Fruit fly (Drosophila melanogaster) whole organism, embryonic: ENCODE data around the gene CG6709.

Source experiments
- Atf6 ChIP-seq: fragments of 200-800 bp; sonication (Bioruptor generic); IDR thresholded peaks from 2 replicates; pipeline ENCODE4 v1.3.6; 2022; ENCODE audit warnings: missing biosample characterization, missing genetic modification characterization
- CG12219 ChIP-seq: fragments of 200-800 bp; sonication (Bioruptor generic); optimal IDR thresholded peaks from 3 replicates; lab custom pipeline; 2018; ENCODE audit warnings: missing biosample characterization, mild to moderate bottlenecking, missing genetic modification characterization
- CG13894 ChIP-seq: fragments of 200-800 bp; sonication (Bioruptor generic); optimal IDR thresholded peaks from 3 replicates; lab custom pipeline; 2018; ENCODE audit warnings: missing biosample characterization, mild to moderate bottlenecking, missing genetic modification characterization, moderate library complexity
- CG14441 ChIP-seq: fragments of 200-800 bp; sonication (Bioruptor generic); IDR thresholded peaks from 2 replicates; pipeline ENCODE4 v1.3.6; 2022; ENCODE audit warnings: missing biosample characterization, missing genetic modification characterization
- CG14667 ChIP-seq: fragments of 200-800 bp; sonication (Bioruptor generic); IDR thresholded peaks from 2 replicates; pipeline ENCODE4 v1.3.6; 2022; ENCODE audit warnings: missing biosample characterization, missing genetic modification characterization
- CG14710 ChIP-seq: fragments of 200-800 bp; sonication (Bioruptor generic); optimal IDR thresholded peaks from 3 replicates; lab custom pipeline; 2019; ENCODE audit warnings: missing biosample characterization, mild to moderate bottlenecking, missing genetic modification characterization, moderate library complexity
- CG15479 ChIP-seq: fragments of 200-800 bp; sonication (Bioruptor generic); optimal IDR thresholded peaks from 3 replicates; lab custom pipeline; 2019; ENCODE audit warnings: missing biosample characterization, mild to moderate bottlenecking, missing genetic modification characterization, moderate library complexity
- CG1647 ChIP-seq: fragments of 200-800 bp; sonication (Bioruptor generic); optimal IDR thresholded peaks from 3 replicates; lab custom pipeline; 2016; ENCODE audit warnings: missing biosample characterization, missing genetic modification characterization
- CG16779 ChIP-seq: fragments of 200-800 bp; sonication (Bioruptor generic); IDR thresholded peaks from 2 replicates; pipeline ENCODE4 v1.3.6; 2022; ENCODE audit warnings: missing biosample characterization, missing genetic modification characterization
- CG17385 ChIP-seq: fragments of 200-800 bp; sonication (Bioruptor generic); optimal IDR thresholded peaks from 3 replicates; lab custom pipeline; 2018; ENCODE audit warnings: missing biosample characterization, mild to moderate bottlenecking, missing genetic modification characterization
- CG17612 ChIP-seq: fragments of 200-800 bp; sonication (Bioruptor generic); IDR thresholded peaks from 2 replicates; pipeline ENCODE4 v1.3.6; 2022; ENCODE audit warnings: missing biosample characterization, missing genetic modification characterization
- CG1832 ChIP-seq: fragments of 200-800 bp; sonication (Bioruptor generic); optimal IDR thresholded peaks from 2 replicates; lab custom pipeline; 2017; ENCODE audit warnings: missing biosample characterization, mild to moderate bottlenecking, missing genetic modification characterization, inconsistent platforms
- CG4617 ChIP-seq: fragments of 200-800 bp; sonication (Bioruptor generic); optimal IDR thresholded peaks from 3 replicates; lab custom pipeline; 2016; ENCODE audit warnings: missing biosample characterization, missing genetic modification characterization, borderline replicate concordance
- CG6813 ChIP-seq: fragments of 200-800 bp; sonication (Bioruptor generic); optimal IDR thresholded peaks from 2 replicates; lab custom pipeline; 2017; ENCODE audit warnings: missing biosample characterization, missing genetic modification characterization, mild to moderate bottlenecking, moderate library complexity, missing genetic modification reagents
- CG7556 ChIP-seq: fragments of 200-800 bp; sonication (Bioruptor generic); optimal IDR thresholded peaks from 2 replicates; lab custom pipeline; 2017; ENCODE audit warnings: missing biosample characterization, mild to moderate bottlenecking, missing genetic modification characterization
- CG8290 ChIP-seq, 3 experiments: fragments of 200-800 bp; sonication (Bioruptor generic); optimal IDR thresholded peaks; 2 replicates each; lab custom pipeline; 2016 to 2019; ENCODE audit warnings: missing biosample characterization in 3 of 3, missing genetic modification characterization in 3 of 3, mild to moderate bottlenecking in 2 of 3, moderate library complexity in 1 of 3
- CG8924 ChIP-seq: fragments of 200-800 bp; optimal IDR thresholded peaks from 3 replicates; lab custom pipeline; 2019; ENCODE audit warnings: missing biosample characterization, mild to moderate bottlenecking, missing genetic modification characterization, moderate library complexity
- CG9876 ChIP-seq: fragments of 200-800 bp; sonication (Bioruptor generic); optimal IDR thresholded peaks from 2 replicates; lab custom pipeline; 2016; ENCODE audit warnings: missing biosample characterization, missing genetic modification characterization
- Fer1 ChIP-seq: fragments of 200-800 bp; sonication (Bioruptor generic); optimal IDR thresholded peaks from 2 replicates; lab custom pipeline; 2017; ENCODE audit warnings: missing biosample characterization, mild to moderate bottlenecking, missing genetic modification characterization
- HLH4C ChIP-seq: fragments of 200-800 bp; sonication (Bioruptor generic); IDR thresholded peaks from 3 replicates; pipeline ENCODE4 v1.3.6; 2022; ENCODE audit warnings: missing biosample characterization, missing genetic modification characterization; ENCODE audit not compliant: partially characterized antibody
- HmgD ChIP-seq: fragments of 200-800 bp; sonication (Bioruptor generic); optimal IDR thresholded peaks from 3 replicates; lab custom pipeline; 2016; ENCODE audit warnings: missing biosample characterization, missing genetic modification characterization
- Lim3 ChIP-seq: fragments of 200-800 bp; sonication (Bioruptor generic); IDR thresholded peaks from 2 replicates; pipeline ENCODE4 v1.3.6; 2022; ENCODE audit warnings: missing biosample characterization, missing genetic modification characterization
- Ravus ChIP-seq: fragments of 200-800 bp; sonication (Bioruptor generic); IDR thresholded peaks from 2 replicates; pipeline ENCODE4 v1.3.6; 2022; ENCODE audit warnings: missing biosample characterization, missing genetic modification characterization
- Rx ChIP-seq: fragments of 200-800 bp; sonication (Bioruptor generic); IDR thresholded peaks from 2 replicates; pipeline ENCODE4 v1.3.6; 2022; ENCODE audit warnings: missing biosample characterization, missing genetic modification characterization
- Spps ChIP-seq: fragments of 200-800 bp; sonication (Bioruptor generic); optimal IDR thresholded peaks from 2 replicates; lab custom pipeline; 2018; ENCODE audit warnings: missing biosample characterization, mild to moderate bottlenecking, missing genetic modification characterization
- Trl ChIP-seq, 3 experiments: fragments of >200 bp in 2 of 3; fragments of 200-800 bp in 1 of 3; sonication (Bioruptor generic) in 1 of 3; optimal IDR thresholded peaks; 2 replicates in 1 of 3; 3 replicates in 2 of 3; lab custom pipeline; 2016 to 2017; ENCODE audit warnings: missing biosample characterization in 1 of 3, missing genetic modification characterization in 1 of 3
- Vsx1 ChIP-seq: fragments of 200-800 bp; sonication (Bioruptor generic); optimal IDR thresholded peaks from 2 replicates; lab custom pipeline; 2017; ENCODE audit warnings: missing biosample characterization, mild to moderate bottlenecking, missing genetic modification characterization, missing genetic modification reagents
- YL-1 ChIP-seq: fragments of 200-800 bp; sonication (Bioruptor generic); optimal IDR thresholded peaks from 3 replicates; lab custom pipeline; 2017; ENCODE audit warnings: missing biosample characterization, mild to moderate bottlenecking, missing genetic modification characterization
- ab ChIP-seq: fragments of 200-800 bp; sonication (Bioruptor generic); optimal IDR thresholded peaks from 2 replicates; lab custom pipeline; 2016; ENCODE audit warnings: missing biosample characterization, missing genetic modification characterization
- cg ChIP-seq: fragments of 200-800 bp; sonication (Bioruptor generic); optimal IDR thresholded peaks from 3 replicates; lab custom pipeline; 2019; ENCODE audit warnings: missing biosample characterization, mild to moderate bottlenecking, missing genetic modification characterization, moderate library complexity
- chif ChIP-seq, 2 experiments: fragments of 200-800 bp; sonication (Bioruptor generic); optimal IDR thresholded peaks; 3 replicates each; lab custom pipeline; 2016; ENCODE audit warnings: missing biosample characterization in 2 of 2, missing genetic modification characterization in 2 of 2
- chn ChIP-seq: fragments of 200-800 bp; sonication (Bioruptor generic); optimal IDR thresholded peaks from 2 replicates; lab custom pipeline; 2016; ENCODE audit warnings: missing biosample characterization, missing genetic modification characterization
- crc ChIP-seq: fragments of 200-800 bp; sonication (Bioruptor generic); optimal IDR thresholded peaks from 2 replicates; lab custom pipeline; 2016; ENCODE audit warnings: missing biosample characterization, missing genetic modification characterization
- en ChIP-seq: fragments of 200-800 bp; sonication (Bioruptor generic); optimal IDR thresholded peaks from 2 replicates; lab custom pipeline; 2016; ENCODE audit warnings: missing biosample characterization, missing genetic modification characterization
- eve ChIP-seq, 2 experiments: fragments of >200 bp; optimal IDR thresholded peaks; 2 replicates each; lab custom pipeline; 2017; ENCODE audit warnings: missing biosample characterization in 2 of 2, missing genetic modification characterization in 2 of 2
- gcm ChIP-seq: fragments of 200-800 bp; sonication (Bioruptor generic); optimal IDR thresholded peaks from 2 replicates; lab custom pipeline; 2019; ENCODE audit warnings: missing biosample characterization, mild to moderate bottlenecking, missing genetic modification characterization, moderate library complexity
- gem ChIP-seq: fragments of 200-800 bp; sonication (Bioruptor generic); optimal IDR thresholded peaks from 2 replicates; lab custom pipeline; 2019; ENCODE audit warnings: missing biosample characterization, mild to moderate bottlenecking, missing genetic modification characterization, moderate library complexity
- mirr ChIP-seq: fragments of 200-800 bp; sonication (Bioruptor generic); optimal IDR thresholded peaks from 3 replicates; lab custom pipeline; 2018; ENCODE audit warnings: missing biosample characterization, mild to moderate bottlenecking, missing genetic modification characterization
- nau ChIP-seq: fragments of 200-800 bp; sonication (Bioruptor generic); optimal IDR thresholded peaks from 3 replicates; lab custom pipeline; 2017; ENCODE audit warnings: missing biosample characterization, mild to moderate bottlenecking, missing genetic modification characterization, missing genetic modification reagents
- oc ChIP-seq: fragments of 200-800 bp; sonication (Bioruptor generic); optimal IDR thresholded peaks from 2 replicates; lab custom pipeline; 2018; ENCODE audit warnings: missing biosample characterization, mild to moderate bottlenecking, missing genetic modification characterization, moderate library complexity
- org-1 ChIP-seq: fragments of 200-800 bp; sonication (Bioruptor generic); optimal IDR thresholded peaks from 2 replicates; lab custom pipeline; 2017; ENCODE audit warnings: missing biosample characterization, missing genetic modification characterization
- prd ChIP-seq, 3 experiments: fragments of >200 bp in 2 of 3; fragments of 200-800 bp in 1 of 3; sonication (Bioruptor generic) in 1 of 3; optimal IDR thresholded peaks in 2 of 3; IDR thresholded peaks in 1 of 3; 2 replicates in 2 of 3; 3 replicates in 1 of 3; pipeline versions ENCODE4 v1.3.6 to Lab custom; 2017 to 2022; ENCODE audit warnings: missing biosample characterization in 1 of 3, missing genetic modification characterization in 1 of 3
- ranshi ChIP-seq: fragments of 200-800 bp; sonication (Bioruptor generic); IDR thresholded peaks from 2 replicates; pipeline ENCODE4 v1.3.6; 2022; ENCODE audit warnings: missing biosample characterization, missing genetic modification characterization
- row ChIP-seq: fragments of 200-800 bp; sonication (Bioruptor generic); IDR thresholded peaks from 3 replicates; pipeline ENCODE4 v1.3.6; 2022; ENCODE audit warnings: missing biosample characterization, missing genetic modification characterization
- sd ChIP-seq: fragments of 200-800 bp; sonication (Bioruptor generic); optimal IDR thresholded peaks from 3 replicates; lab custom pipeline; 2018; ENCODE audit warnings: missing biosample characterization, mild to moderate bottlenecking, missing genetic modification characterization, moderate library complexity
- sim ChIP-seq: fragments of 200-800 bp; sonication (Bioruptor generic); IDR thresholded peaks from 2 replicates; pipeline ENCODE4 v1.3.6; 2022; ENCODE audit warnings: missing biosample characterization, missing genetic modification characterization
- trem ChIP-seq: fragments of 200-800 bp; optimal IDR thresholded peaks from 3 replicates; lab custom pipeline; 2019; ENCODE audit warnings: missing biosample characterization, mild to moderate bottlenecking, missing genetic modification characterization, moderate library complexity
- wdn ChIP-seq: fragments of 200-800 bp; sonication (Bioruptor generic); IDR thresholded peaks from 2 replicates; pipeline ENCODE4 v1.3.6; 2022; ENCODE audit warnings: missing biosample characterization, missing genetic modification characterization
- zf30C ChIP-seq: fragments of 200-800 bp; sonication (Bioruptor generic); optimal IDR thresholded peaks from 3 replicates; lab custom pipeline; 2018; ENCODE audit warnings: missing biosample characterization, mild to moderate bottlenecking, missing genetic modification characterization

The CG6709 gene

DNA sequence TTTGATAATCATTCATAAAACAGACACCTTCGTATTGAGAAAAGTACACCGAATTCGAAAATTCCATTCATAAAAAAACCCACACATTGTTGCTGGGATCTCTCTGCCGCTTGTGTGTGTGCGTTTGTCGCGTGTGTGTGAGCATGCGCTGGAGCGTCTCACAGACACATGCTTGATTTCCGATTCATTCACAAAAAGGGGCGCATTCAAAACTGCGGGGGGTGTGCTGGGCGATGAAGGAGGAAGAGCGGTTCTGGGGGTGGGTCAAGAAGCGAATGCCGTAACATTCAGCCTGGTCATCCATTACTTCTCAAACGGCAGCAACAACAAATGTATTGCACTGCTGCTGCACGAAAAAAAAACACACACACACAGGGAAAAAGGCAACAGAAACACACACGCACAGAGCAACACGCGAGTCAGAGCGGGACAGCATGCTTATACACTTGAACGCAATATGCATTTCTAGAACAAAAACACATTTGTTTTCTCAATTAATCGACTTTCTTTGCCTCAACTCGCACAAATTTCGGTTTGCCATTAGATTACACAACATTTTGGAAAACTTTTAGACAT is 40.6 kb downstream of the CG6709 start (continued):
- no peak for TF ChIP-seq CG8290 (GFP tag; optimal IDR thresholded peaks at IDR 0.05; lab: Kevin White, UChicago)
- TF ChIP-seq CG8290 (tag; optimal IDR thresholded peaks at IDR 0.05; lab: Kevin White, UChicago), result peak in 1 of 2 experiments; percentile 48
- TF ChIP-seq gcm (GFP tag; lab: Kevin White, UChicago), result no peak
- TF ChIP-seq sd (tag; lab: Kevin White, UChicago), result peak; percentile 72
- no peak for TF ChIP-seq CG14667 (GFP tag; lab: Robert Waterston, UW)
- no peak for TF ChIP-seq HmgD (GFP tag; lab: Kevin White, UChicago)
- no peak for TF ChIP-seq sim
- no peak for TF ChIP-seq Ravus (GFP tag; lab: Robert Waterston, UW)
- TF ChIP-seq CG13894 (tag; lab: Kevin White, UChicago), result no peak
- no peak; the same call in 2 of the 3 replicates for TF ChIP-seq HLH4C (GFP tag; lab: Robert Waterston, UW)
- no peak for TF ChIP-seq Vsx1 (GFP tag; lab: Kevin White, UChicago)
- TF ChIP-seq chn (GFP tag; lab: Kevin White, UChicago), result peak; percentile 67
- no peak for TF ChIP-seq en
- no peak for TF ChIP-seq CG16779 (GFP tag; lab: Robert Waterston, UW)
- TF ChIP-seq Rx (GFP tag; lab: Robert Waterston, UW), result no peak
- no peak for TF ChIP-seq Spps
- TF ChIP-seq cg (GFP tag; lab: Kevin White, UChicago), result peak; percentile 96
- TF ChIP-seq nau (GFP tag; lab: Kevin White, UChicago), result no peak
- no peak for TF ChIP-seq crc (GFP tag; lab: Kevin White, UChicago)
- TF ChIP-seq CG15479 (GFP tag; lab: Kevin White, UChicago), result peak; percentile 75
- TF ChIP-seq CG14710 (tag; lab: Kevin White, UChicago), result no peak
- no peak for TF ChIP-seq CG7556 (GFP tag; lab: Kevin White, UChicago)
- no peak for TF ChIP-seq CG14441 (GFP tag; lab: Robert Waterston, UW)
- TF ChIP-seq CG17612 (GFP tag; lab: Robert Waterston, UW), result no peak
- TF ChIP-seq prd (optimal IDR thresholded peaks at IDR 0.05; lab: Kevin White, UChicago), result no peak
- TF ChIP-seq prd (GFP tag; IDR thresholded peaks at IDR 0.05; lab: Robert Waterston, UW), result no peak
- TF ChIP-seq Atf6 (GFP tag; lab: Robert Waterston, UW), result peak; percentile 44; the same call in 1 of the 2 replicates
- no peak for TF ChIP-seq CG9876 (GFP tag; lab: Kevin White, UChicago)
- TF ChIP-seq ab, result no peak
- peak; percentile 1 for TF ChIP-seq CG8924 (tag; lab: Kevin White, UChicago)
- no peak for TF ChIP-seq trem
- 0 out of 2 replicates have a peak, but pooled peaks have one; percentile 12 for TF ChIP-seq wdn (GFP tag; lab: Robert Waterston, UW)
- peak; percentile 33 for TF ChIP-seq YL-1 (GFP tag; lab: Kevin White, UChicago)
- TF ChIP-seq eve (GFP tag; optimal IDR thresholded peaks at IDR 0.05; lab: Kevin White, UChicago), result no peak
- peak; percentile 33 for TF ChIP-seq Fer1
- TF ChIP-seq Trl (optimal IDR thresholded peaks at IDR 0.05; lab: Kevin White, UChicago), result peak in 1 of 2 experiments; percentile 59
- no peak for TF ChIP-seq Trl (GFP tag; optimal IDR thresholded peaks at IDR 0.05; lab: Kevin White, UChicago)
- no peak for TF ChIP-seq CG12219
- TF ChIP-seq Lim3 (GFP tag; lab: Robert Waterston, UW), result no peak
- TF ChIP-seq CG17385 (GFP tag; lab: Kevin White, UChicago), result peak; percentile 23
- TF ChIP-seq CG6813, result no peak
- TF ChIP-seq chif (GFP tag; optimal IDR thresholded peaks at IDR 0.05; lab: Kevin White, UChicago), result no peak
- peak; percentile 19 for TF ChIP-seq zf30C (GFP tag; lab: Kevin White, UChicago)
- no peak for TF ChIP-seq gem (tag; lab: Kevin White, UChicago)
- no peak for TF ChIP-seq CG1832 (GFP tag; lab: Kevin White, UChicago)
- TF ChIP-seq org-1, result no peak
- no peak for TF ChIP-seq oc (tag; lab: Kevin White, UChicago)
- TF ChIP-seq mirr (GFP tag; lab: Kevin White, UChicago), result no peak
- TF ChIP-seq ranshi, result no peak
- TF ChIP-seq CG4617, result no peak
- TF ChIP-seq row (GFP tag; lab: Robert Waterston, UW), result 0 out of 3 replicates have a peak, but pooled peaks have one; percentile 20
- no peak for TF ChIP-seq CG1647 (GFP tag; lab: Kevin White, UChicago)
